Worm (Caenorhabditis elegans): ENCODE results near the gene ckc-1.

The ckc-1 gene

DNA sequence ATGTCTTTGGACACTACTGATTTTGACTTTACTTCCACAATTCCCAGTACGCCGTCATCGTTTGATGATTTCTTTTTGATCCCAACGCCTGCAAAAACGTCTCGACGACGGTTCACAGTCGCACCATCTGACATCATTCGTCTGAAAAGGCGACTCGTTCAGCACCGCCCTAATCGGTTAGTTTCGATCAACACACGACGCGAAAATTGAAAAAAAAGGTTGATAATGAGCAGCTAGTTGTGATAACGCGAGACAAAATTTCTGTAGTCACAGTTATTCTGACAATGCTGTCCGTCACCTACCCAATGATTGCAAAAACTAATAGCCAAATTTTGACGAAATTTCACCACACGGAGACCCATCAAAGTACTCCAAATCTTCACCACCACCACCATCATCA lies 20.5 kb upstream of the ckc-1 start:
- no peak for TF ChIP-seq unc-62 (GFP tag; optimal IDR thresholded peaks at IDR 0.05)

DNA sequence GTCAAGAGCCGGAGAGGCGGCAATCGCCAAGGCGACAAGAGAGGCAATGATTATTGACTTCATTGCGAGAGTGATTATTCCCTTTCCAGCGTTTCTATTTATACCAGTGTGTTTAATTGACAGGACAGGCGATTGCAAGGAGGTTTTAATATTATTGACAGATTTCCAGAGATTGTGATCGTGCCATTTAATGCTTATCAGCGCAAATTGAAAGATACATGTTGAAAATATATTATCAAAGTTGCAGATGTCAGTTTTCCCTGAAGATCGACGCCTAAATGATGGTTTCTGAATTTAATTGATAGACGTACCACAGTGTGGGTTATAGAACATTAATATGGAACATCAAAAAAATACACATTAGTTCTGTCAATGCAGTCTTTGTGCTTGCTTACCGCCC lies 12.5 kb upstream of the ckc-1 start, which contains the start of gene vit-4:
TSS of gene vit-4 (minus strand) at position 63 of the 400 bp plus-strand sequence.
- no peak for TF ChIP-seq unc-62 (GFP tag; optimal IDR thresholded peaks at IDR 0.05)

DNA sequence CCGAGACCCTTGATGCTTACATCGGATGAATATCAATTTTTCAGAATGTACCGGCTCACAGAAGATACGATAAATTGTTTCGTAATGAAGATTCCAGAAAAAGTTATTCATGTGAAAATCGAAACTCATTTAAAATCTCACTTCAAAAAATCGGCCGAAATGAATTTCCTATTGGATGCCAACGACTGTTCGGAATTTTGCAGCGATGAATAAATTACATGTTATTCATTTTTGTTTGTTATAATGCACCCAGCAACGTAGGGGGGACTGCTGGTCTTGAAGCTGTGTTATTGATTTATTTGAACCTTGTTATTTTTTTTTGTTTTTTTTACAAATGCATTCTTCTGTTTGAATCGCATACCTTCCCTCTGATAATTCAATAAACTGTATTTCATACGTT lies 9.6 kb upstream of the ckc-1 start:
- TF ChIP-seq unc-62 (GFP tag; optimal IDR thresholded peaks at IDR 0.05), result no peak

DNA sequence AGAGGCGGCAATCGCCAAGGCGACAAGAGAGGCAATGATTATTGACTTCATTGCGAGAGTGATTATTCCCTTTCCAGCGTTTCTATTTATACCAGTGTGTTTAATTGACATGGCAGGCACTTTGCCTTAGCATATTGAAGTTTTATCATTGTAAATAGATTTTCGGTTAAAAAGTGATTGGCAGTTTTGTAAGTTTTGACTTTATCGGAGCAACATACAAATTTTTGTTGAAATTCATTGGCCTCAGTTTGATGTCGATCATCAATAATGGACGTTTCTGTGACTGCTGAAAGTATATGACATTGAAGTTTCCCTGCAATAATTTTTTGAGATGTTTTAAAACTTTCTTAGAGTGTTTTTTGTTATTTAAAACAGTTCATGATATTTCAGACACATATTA lies 3.9 kb upstream of the ckc-1 start, which contains the start of gene vit-3:
TSS of gene vit-3 (minus strand) at position 60 of the 400 bp plus-strand sequence.
- TF ChIP-seq unc-62 (GFP tag; optimal IDR thresholded peaks at IDR 0.05), result no peak

DNA sequence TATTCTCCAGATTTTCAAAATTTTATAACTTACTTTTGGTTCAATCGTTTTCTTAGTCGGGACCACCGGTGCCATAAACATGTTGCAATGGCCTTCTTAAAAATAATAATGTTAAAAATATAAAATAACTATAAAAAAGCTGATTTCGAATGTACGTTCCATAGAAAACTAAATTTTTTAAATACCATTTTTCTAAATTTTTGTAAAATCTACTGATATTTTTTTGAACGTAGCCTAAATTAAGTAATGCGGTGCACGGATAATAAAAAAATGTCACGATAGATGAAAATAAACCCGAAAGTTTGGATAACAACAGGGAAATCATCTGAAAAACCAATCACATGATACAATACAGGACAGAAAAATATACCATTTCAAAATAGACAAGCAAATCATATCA lies 2.9 kb upstream of the ckc-1 start, which contains the start of gene T27A10.5:
TSS of gene T27A10.5 (minus strand) at position 101 of the 400 bp plus-strand sequence.
- no peak for TF ChIP-seq unc-62 (GFP tag; optimal IDR thresholded peaks at IDR 0.05)

DNA sequence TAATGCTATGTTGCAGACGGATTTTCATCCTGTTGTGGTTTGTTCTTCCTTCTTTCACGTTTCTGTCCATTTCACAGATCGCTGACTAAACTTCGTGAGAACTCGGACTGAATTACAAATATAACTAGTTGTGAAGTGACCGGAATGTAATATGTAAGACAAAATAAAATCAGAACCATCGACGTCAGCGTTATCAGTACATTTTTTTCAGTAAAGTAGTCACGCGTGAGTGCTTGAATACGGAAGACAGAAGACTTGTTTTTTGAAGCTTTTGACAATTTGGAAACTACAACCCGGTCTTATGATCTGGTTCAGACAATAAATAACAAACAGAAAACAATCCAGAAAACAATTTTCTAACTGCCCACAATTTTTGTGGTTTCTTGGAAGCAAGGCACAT lies 5.4 kb downstream of the ckc-1 start:
- no peak for TF ChIP-seq unc-62 (GFP tag; optimal IDR thresholded peaks at IDR 0.05)

DNA sequence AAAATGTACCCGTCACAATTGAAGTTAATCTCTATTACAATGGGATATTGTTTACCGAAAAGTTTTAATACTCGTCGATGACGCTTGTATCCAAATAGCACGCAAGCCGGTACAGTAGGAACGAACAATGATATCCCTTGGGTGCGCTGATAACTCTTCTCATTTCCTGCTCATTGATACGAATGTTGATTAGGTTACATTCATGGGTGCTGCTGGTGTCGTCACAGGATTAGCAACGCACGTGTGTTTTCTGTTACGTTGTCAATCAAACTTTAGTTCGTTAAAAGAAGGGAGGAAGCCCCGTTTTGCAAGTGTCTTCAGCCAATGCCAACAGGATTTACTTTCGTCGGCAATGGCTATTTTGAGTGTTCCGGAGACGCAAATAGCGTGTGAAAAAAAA lies 7.0 kb downstream of the ckc-1 start:
- TF ChIP-seq unc-62 (GFP tag; optimal IDR thresholded peaks at IDR 0.05), result no peak

DNA sequence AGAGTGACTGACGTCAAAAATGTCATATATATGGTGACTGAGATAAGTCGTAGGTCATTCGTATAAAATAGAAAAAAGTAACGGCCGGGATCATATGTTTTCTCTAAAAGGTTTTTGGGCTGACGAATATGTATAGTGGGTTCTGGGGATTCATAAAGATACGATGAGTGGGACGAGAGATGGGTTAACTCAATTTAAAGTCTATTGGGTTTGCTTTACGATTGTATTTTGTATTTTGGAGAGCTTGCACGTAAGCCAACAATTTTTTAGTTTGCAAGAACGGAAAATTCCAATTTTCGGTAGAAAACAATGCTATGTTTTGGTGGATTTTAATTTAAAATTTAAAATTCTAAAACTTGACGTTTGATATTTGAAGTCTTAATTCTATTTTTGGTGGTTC lies 8.1 kb downstream of the ckc-1 start:
- no peak for TF ChIP-seq unc-62 (GFP tag; optimal IDR thresholded peaks at IDR 0.05)

DNA sequence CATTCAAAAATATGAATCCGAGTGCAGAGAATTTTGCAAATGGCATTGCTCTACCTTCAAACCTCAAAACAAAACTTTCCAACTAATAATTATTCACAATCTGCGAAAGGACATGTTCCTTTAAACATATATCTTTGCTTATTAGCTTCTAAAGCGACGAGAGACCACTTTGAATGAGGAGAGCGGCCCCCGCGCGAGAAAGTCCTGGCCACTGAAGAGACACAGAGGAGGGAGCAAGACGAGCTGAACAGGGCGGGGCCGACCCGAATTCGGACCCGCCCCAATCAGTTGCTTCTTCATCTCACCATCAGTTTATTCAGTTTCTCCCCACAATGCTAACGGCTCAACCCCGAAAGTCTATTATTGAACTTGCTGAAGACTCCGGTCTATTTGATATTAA lies 9.2 kb downstream of the ckc-1 start, which contains the start of gene T27A10.2:
TSS of gene T27A10.2 (plus strand) at position 333 of the 400 bp plus-strand sequence.
- no peak for TF ChIP-seq unc-62 (GFP tag; optimal IDR thresholded peaks at IDR 0.05)

DNA sequence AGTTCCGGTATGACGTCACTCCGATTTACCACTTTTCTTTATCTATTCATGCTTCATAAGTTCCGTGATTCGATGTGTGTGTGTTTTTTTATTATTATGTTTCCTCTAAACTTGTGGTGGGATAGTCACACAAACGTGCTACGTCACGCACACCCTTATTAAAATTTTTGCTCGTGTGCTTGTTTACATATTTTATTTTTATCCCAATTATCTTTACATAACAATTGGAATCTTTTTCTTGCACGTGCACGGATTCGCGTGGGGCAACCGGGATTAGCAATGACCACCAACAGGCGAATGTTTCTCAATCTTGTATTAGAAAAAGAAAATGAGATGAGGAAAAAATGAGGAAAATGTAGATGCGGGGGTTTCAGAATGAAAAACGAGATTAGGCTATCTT lies 14.1 kb downstream of the ckc-1 start:
- no peak for TF ChIP-seq unc-62 (GFP tag; optimal IDR thresholded peaks at IDR 0.05)

DNA sequence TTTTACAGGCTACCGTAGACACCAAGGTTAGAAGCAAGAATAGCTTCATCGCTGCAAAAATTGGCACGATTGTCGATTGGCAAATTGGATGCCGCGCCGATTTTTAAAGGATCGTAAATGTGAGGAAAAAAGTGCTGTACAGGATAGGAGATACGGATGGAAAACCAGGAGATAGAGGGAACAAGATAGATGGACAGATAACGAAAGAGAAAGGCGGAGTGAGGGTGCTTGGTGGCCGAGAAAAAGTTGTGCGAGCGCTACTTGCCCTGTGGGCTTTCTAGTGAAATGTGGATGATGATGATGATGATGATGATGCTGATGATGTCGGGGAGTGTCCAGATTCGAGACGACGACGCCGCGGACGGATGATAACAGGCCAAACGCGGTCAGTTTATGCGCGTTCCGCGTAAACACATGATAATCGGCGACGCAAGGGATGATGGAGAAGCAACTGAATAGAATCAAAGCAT lies 19.9 kb downstream of the ckc-1 start, which contains the start of gene T27A10.6:
TSS of gene T27A10.6 (minus strand) at position 51 of the 470 bp plus-strand sequence.
- no peak for TF ChIP-seq unc-62 (GFP tag; optimal IDR thresholded peaks at IDR 0.05)

DNA sequence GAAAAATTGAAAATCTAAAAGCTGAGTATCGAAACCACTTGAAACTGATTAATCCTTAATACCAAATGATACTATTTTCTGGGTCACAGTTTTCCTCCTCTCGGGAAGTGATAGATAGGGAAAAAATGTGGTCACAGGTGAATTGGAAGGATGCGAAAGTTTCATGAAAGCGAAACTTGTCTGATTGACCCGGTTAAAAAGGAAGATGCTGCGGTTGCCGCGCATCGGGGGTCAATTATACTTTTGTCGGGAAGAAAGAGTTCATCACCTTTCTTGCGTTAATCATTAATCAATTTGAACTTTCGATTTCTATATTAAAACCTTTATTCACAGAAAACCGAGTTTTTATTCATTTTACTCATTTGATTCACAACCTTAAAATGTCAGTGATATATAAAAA lies 20.6 kb downstream of the ckc-1 start:
- no peak for TF ChIP-seq unc-62 (GFP tag; optimal IDR thresholded peaks at IDR 0.05)

DNA sequence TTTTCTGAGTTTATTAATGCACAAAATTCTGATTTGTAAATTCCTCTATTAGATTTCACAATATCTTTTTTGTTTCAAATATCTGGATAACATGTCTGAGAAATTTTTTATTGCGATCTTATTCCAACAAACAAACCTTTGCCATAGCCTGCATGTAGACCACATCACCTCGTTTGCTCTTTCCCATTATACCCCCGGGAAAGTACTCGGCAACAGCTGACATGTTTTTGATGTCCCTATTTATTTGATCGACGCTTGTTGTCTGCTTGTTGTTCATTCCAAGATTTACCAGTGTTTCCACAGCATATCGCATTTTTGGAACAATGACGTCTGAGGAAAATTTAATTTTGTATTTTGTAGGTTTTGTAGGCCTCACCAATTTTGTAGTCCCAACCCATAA lies 23.5 kb downstream of the ckc-1 start:
- no peak for TF ChIP-seq unc-62 (GFP tag; optimal IDR thresholded peaks at IDR 0.05)

DNA sequence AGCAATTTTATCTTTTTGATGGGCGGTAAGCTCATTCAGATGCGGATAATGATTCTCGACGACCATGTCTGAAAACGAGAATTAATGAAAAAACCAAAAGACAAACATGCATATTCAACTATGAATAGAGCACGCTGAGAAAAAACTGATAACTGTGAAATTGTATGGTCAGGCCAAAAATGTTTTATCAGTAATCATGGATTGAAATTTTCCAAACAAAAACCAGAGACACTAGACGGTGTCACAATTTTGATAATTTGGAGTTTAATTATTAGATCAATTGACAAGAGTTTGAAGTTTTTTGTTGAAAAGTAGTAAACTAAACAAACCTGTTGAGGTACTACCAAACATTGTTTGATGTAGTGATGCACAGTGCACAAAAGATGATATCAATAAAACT lies 24.0 kb downstream of the ckc-1 start, which contains the start of gene cgr-1:
TSS of gene cgr-1 (minus strand) at position 68 of the 400 bp plus-strand sequence.
- TF ChIP-seq unc-62 (GFP tag; optimal IDR thresholded peaks at IDR 0.05), result no peak

DNA sequence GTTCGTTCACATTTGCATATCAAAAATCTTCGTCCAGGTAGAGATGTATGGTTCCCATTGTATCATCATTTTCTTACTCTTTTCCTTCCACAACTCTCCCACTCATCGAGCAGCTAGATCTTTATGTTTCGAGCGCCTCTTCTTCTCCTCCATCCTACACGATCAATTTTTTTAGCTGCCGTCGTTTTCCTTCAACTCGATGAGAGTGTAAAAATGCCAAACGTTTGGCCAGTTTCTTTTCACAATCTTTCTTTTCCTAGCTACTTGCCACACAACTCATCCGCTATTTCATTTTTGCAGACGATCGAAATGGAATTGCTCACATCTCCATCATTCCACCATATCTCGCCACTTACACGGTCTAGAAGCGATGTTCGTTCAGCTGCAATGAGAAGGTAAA lies 25.1 kb downstream of the ckc-1 start, which contains the start of gene C18B2.3:
TSS of gene C18B2.3 (plus strand) at position 301 of the 400 bp plus-strand sequence.
- no peak for TF ChIP-seq unc-62 (GFP tag; optimal IDR thresholded peaks at IDR 0.05)

DNA sequence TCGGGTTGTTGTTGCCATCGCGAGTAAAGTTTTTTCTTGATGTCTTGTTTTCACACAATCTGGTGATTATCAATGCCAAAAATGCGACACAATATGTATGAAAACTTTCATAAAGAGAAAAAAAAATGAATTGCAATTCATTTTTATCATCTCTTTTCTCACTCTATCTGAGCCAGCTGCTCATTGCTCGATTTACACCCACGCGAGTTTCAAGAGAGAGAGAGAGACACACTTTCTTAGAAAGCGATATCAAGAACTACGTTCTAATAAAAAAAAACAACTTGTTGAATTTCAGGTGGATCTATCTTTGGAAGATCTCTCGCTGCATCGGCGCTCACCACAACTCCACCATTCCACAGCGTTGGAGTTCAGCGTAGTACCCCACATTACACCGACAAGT lies 26.2 kb downstream of the ckc-1 start:
- no peak for TF ChIP-seq unc-62 (GFP tag; optimal IDR thresholded peaks at IDR 0.05)

DNA sequence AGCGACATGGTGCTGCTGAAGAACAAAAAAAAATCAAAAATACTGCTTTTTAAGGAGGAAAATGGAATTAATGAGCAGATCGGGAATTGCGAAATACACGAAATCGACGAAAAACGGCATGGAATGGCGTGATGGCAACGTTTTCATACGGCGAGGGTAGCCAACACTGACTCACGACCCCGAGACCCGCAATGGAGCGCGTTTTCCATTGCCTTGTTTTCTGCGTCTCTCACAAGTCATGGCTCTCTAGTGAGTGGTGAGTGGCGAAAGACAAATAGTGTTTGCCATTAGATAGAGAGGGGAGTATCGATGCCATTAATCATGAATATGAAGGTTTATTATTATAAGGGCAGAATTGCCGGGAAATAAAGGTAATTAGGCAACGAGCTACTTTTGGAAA lies 29.3 kb downstream of the ckc-1 start, which contains the start of gene C18B2.4:
TSS of gene C18B2.4 (minus strand) at position 15 of the 400 bp plus-strand sequence.
- no peak for TF ChIP-seq unc-62 (GFP tag; optimal IDR thresholded peaks at IDR 0.05)

DNA sequence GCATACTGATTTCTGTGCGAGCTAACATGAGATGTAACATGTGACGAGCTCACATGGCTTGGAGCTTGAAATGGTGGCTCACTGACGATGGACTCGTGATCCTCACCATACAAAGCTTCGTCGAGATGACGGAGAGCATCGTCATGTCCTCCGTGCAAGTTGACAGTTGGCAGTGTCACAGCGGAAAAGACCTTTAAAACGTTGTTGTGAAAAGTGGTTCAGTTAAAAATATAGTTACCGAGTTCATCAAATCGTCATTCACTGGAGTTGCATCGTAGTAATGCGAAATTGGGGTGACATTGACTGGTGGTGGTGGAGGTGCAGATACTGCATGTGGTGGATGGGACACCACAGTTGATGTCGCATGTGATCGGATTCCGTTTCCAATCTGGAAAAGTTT lies 34.0 kb downstream of the ckc-1 start:
- no peak for TF ChIP-seq unc-62 (GFP tag; optimal IDR thresholded peaks at IDR 0.05)
